Worm (Caenorhabditis elegans): ENCODE data around the gene dnj-25.

DNA sequence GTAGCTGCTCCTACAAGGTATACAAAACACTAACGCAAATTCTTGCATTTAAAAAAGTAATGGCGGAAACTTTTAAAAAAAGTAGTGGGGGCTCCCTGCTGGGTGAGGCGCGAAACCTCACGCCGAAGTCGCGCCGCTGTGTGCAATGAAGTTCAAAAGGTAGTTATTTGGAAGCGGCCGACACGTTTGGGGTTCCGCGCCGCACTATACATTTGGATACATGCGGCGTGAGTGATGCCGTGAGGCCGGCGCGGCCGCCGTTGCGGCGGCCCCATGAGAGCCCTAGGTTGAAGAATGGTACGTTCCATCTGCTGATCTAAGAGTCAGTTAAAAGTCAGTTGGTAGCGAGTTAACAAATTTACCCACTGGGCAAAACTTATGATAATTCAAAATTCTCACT lies 62.3 kb downstream of the dnj-25 start:
- TF ChIP-seq snpc-4 (tag; optimal IDR thresholded peaks at IDR 0.05), result no peak
- no peak for TF ChIP-seq ceh-82 (tag; optimal IDR thresholded peaks at IDR 0.05)
- no peak for TF ChIP-seq nhr-237 (tag; optimal IDR thresholded peaks at IDR 0.05)
- no peak for TF ChIP-seq nhr-76 (tag; optimal IDR thresholded peaks at IDR 0.05)
- no peak for TF ChIP-seq arid-1 (GFP tag; conservative IDR thresholded peaks at IDR 0.05)
- TF ChIP-seq ces-1 (GFP tag; optimal IDR thresholded peaks at IDR 0.05), result no peak
- TF ChIP-seq nhr-42 (GFP tag; IDR thresholded peaks at IDR 0.05), result no peak
- no peak for TF ChIP-seq nhr-11 (tag; optimal IDR thresholded peaks at IDR 0.05)

Data from whole organism, L4 larva.